Worm (Caenorhabditis elegans) whole organism, young adult: ENCODE data around the gene pgl-1.

Source experiments
- B0261.1 ChIP-seq: sonication (generic microtip); optimal IDR thresholded peaks from 2 replicates; lab custom pipeline; 2016; ENCODE audit warnings: mild to moderate bottlenecking, missing genetic modification characterization, moderate library complexity, missing compliant biosample characterization
- C06A6.2 ChIP-seq: fragments of 200-800 bp; sonication (Bioruptor generic); conservative IDR thresholded peaks from 2 replicates; pipeline ENCODE4 v1.3.6; 2022; ENCODE audit warnings: missing genetic modification characterization, missing compliant biosample characterization
- F22D6.2 ChIP-seq: sonication (generic microtip); optimal IDR thresholded peaks from 2 replicates; lab custom pipeline; 2016; ENCODE audit warnings: mild to moderate bottlenecking, missing genetic modification characterization, missing compliant biosample characterization
- F49E8.2 ChIP-seq: sonication (generic microtip); optimal IDR thresholded peaks from 3 replicates; lab custom pipeline; 2017; ENCODE audit warnings: missing genetic modification characterization, mild to moderate bottlenecking, missing compliant biosample characterization, antibody characterized with exemption, moderate library complexity; ENCODE audit not compliant: insufficient read depth
- F55B11.4 ChIP-seq: sonication (generic microtip); optimal IDR thresholded peaks from 2 replicates; lab custom pipeline; 2016; ENCODE audit warnings: missing compliant biosample characterization, missing genetic modification characterization, borderline replicate concordance; ENCODE audit not compliant: insufficient read depth
- Y53G8AR.9 ChIP-seq: fragments of 200-800 bp; sonication (Bioruptor generic); conservative IDR thresholded peaks from 2 replicates; pipeline ENCODE4 v1.3.6; 2022; ENCODE audit warnings: missing genetic modification reagents, missing genetic modification characterization, missing compliant biosample characterization
- Y67H2A.10 ChIP-seq: fragments of 200-800 bp; sonication (Bioruptor generic); conservative IDR thresholded peaks from 2 replicates; pipeline ENCODE4 v1.3.6; 2022; ENCODE audit warnings: missing genetic modification reagents, missing genetic modification characterization, missing compliant biosample characterization
- aptf-2 ChIP-seq: fragments of 200-800 bp; sonication (Bioruptor generic); conservative IDR thresholded peaks from 2 replicates; pipeline ENCODE4 v1.3.6; 2022; ENCODE audit warnings: missing genetic modification reagents, missing genetic modification characterization, missing compliant biosample characterization
- atf-7 ChIP-seq: sonication (generic microtip); optimal IDR thresholded peaks from 2 replicates; lab custom pipeline; 2017; ENCODE audit warnings: mild to moderate bottlenecking, missing genetic modification characterization, missing compliant biosample characterization
- athp-1 ChIP-seq: sonication (generic microtip); optimal IDR thresholded peaks from 2 replicates; lab custom pipeline; 2017; ENCODE audit warnings: mild to moderate bottlenecking, missing genetic modification characterization, missing compliant biosample characterization
- attf-3 ChIP-seq: fragments of 200-800 bp; sonication (Bioruptor generic); conservative IDR thresholded peaks from 2 replicates; pipeline ENCODE4 v1.3.6; 2022; ENCODE audit warnings: missing genetic modification reagents, missing genetic modification characterization, missing compliant biosample characterization
- attf-5 ChIP-seq: fragments of 200-800 bp; sonication (Bioruptor generic); optimal IDR thresholded peaks from 2 replicates; lab custom pipeline; 2018; ENCODE audit warnings: mild to moderate bottlenecking, missing genetic modification characterization, missing compliant biosample characterization
- attf-6 ChIP-seq: fragments of 200-800 bp; sonication (Bioruptor generic); IDR thresholded peaks from 2 replicates; pipeline ENCODE4 v1.3.6; 2022; ENCODE audit warnings: missing genetic modification reagents, missing genetic modification characterization, missing compliant biosample characterization
- cebp-1 ChIP-seq, 2 experiments: fragments of 200-800 bp in 1 of 2; sonication (Bioruptor generic) in 1 of 2; sonication (generic microtip) in 1 of 2; IDR thresholded peaks in 1 of 2; optimal IDR thresholded peaks in 1 of 2; 2 replicates each; pipeline versions ENCODE4 v1.3.6 to Lab custom; 2017 to 2022; ENCODE audit warnings: missing compliant biosample characterization in 2 of 2, missing genetic modification characterization in 2 of 2, mild to moderate bottlenecking in 1 of 2, missing genetic modification reagents in 1 of 2, moderate library complexity in 1 of 2
- cebp-2 ChIP-seq: fragments of 200-800 bp; sonication (Bioruptor generic); IDR thresholded peaks from 2 replicates; pipeline ENCODE4 v1.3.6; 2022; ENCODE audit warnings: missing genetic modification characterization, missing compliant biosample characterization
- ceh-27 ChIP-seq: fragments of 200-800 bp; sonication (Bioruptor generic); optimal IDR thresholded peaks from 2 replicates; lab custom pipeline; 2018; ENCODE audit warnings: mild to moderate bottlenecking, missing genetic modification characterization, moderate library complexity, missing compliant biosample characterization
- ceh-79 ChIP-seq: sonication (generic microtip); optimal IDR thresholded peaks from 2 replicates; lab custom pipeline; 2017; ENCODE audit warnings: mild to moderate bottlenecking, missing genetic modification characterization, missing compliant biosample characterization
- die-1 ChIP-seq: sonication (generic microtip); optimal IDR thresholded peaks from 2 replicates; lab custom pipeline; 2016; ENCODE audit warnings: missing genotype, mild to moderate bottlenecking, missing genetic modification characterization, missing compliant biosample characterization
- efl-1 ChIP-seq: fragments of 150-350 bp; optimal IDR thresholded peaks from 2 replicates; lab custom pipeline; 2014; ENCODE audit warnings: missing biosample characterization, missing genetic modification reagents, missing genetic modification characterization
- egrh-3 ChIP-seq: fragments of 200-800 bp; sonication (Bioruptor generic); IDR thresholded peaks from 2 replicates; pipeline ENCODE4 v1.3.6; 2022; ENCODE audit warnings: missing genetic modification reagents, missing genetic modification characterization, missing compliant biosample characterization
- ekl-4 ChIP-seq: fragments of 200-800 bp; sonication (Bioruptor generic); IDR thresholded peaks from 2 replicates; pipeline ENCODE4 v1.3.6; 2022; ENCODE audit warnings: missing genetic modification reagents, missing genetic modification characterization, missing compliant biosample characterization
- hmg-1.2 ChIP-seq: fragments of 200-800 bp; sonication (Bioruptor generic); IDR thresholded peaks from 2 replicates; pipeline ENCODE4 v1.3.6; 2022; ENCODE audit warnings: missing genetic modification reagents, missing genetic modification characterization, missing compliant biosample characterization
- hrde-1 ChIP-seq: sonication (generic microtip); optimal IDR thresholded peaks from 2 replicates; lab custom pipeline; 2016; ENCODE audit warnings: missing genetic modification characterization, mild to moderate bottlenecking, missing compliant biosample characterization, moderate library complexity, missing genotype, missing genetic modification reagents, borderline replicate concordance
- let-526 ChIP-seq: fragments of 200-800 bp; sonication (Bioruptor generic); IDR thresholded peaks from 2 replicates; pipeline ENCODE4 v1.3.6; 2022; ENCODE audit warnings: missing genetic modification reagents, missing genetic modification characterization, missing compliant biosample characterization
- mes-4 ChIP-seq: sonication (generic microtip); optimal IDR thresholded peaks from 2 replicates; lab custom pipeline; 2016; ENCODE audit warnings: missing genotype, missing genetic modification characterization, missing compliant biosample characterization
- nfya-1 ChIP-seq: sonication (generic microtip); optimal IDR thresholded peaks from 2 replicates; lab custom pipeline; 2017; ENCODE audit warnings: antibody characterized with exemption, missing compliant biosample characterization, missing genetic modification characterization, borderline replicate concordance; ENCODE audit not compliant: insufficient read depth
- nhr-179 ChIP-seq: sonication (generic microtip); optimal IDR thresholded peaks from 2 replicates; lab custom pipeline; 2016; ENCODE audit warnings: mild to moderate bottlenecking, missing genetic modification characterization, missing compliant biosample characterization
- nhr-27 ChIP-seq: fragments of 200-800 bp; sonication (Bioruptor generic); optimal IDR thresholded peaks from 2 replicates; lab custom pipeline; 2018; ENCODE audit warnings: mild to moderate bottlenecking, missing genetic modification characterization, moderate library complexity, missing compliant biosample characterization
- nhr-80 ChIP-seq: sonication (generic microtip); optimal IDR thresholded peaks from 2 replicates; lab custom pipeline; 2016; ENCODE audit warnings: missing genetic modification characterization, missing compliant biosample characterization
- pha-4 ChIP-seq: fragments of 150-350 bp; sonication (generic microtip); optimal IDR thresholded peaks from 2 replicates; lab custom pipeline; 2014; ENCODE audit warnings: missing biosample characterization, missing genetic modification reagents, missing genetic modification characterization
- rcor-1 ChIP-seq: fragments of 200-800 bp; sonication (Bioruptor generic); IDR thresholded peaks from 2 replicates; pipeline ENCODE4 v1.3.6; 2022; ENCODE audit warnings: missing genetic modification reagents, missing genetic modification characterization, missing compliant biosample characterization
- repo-1 ChIP-seq: sonication (generic microtip); optimal IDR thresholded peaks from 2 replicates; lab custom pipeline; 2017; ENCODE audit warnings: mild to moderate bottlenecking, missing genetic modification characterization, missing compliant biosample characterization
- sea-2 ChIP-seq: fragments of 200-800 bp; sonication (Bioruptor generic); IDR thresholded peaks from 2 replicates; pipeline ENCODE4 v1.3.6; 2022; ENCODE audit warnings: missing genetic modification characterization, missing compliant biosample characterization
- snpc-3.4 ChIP-seq: sonication (generic microtip); optimal IDR thresholded peaks from 2 replicates; lab custom pipeline; 2017; ENCODE audit warnings: missing genetic modification characterization, mild to moderate bottlenecking, missing compliant biosample characterization, antibody characterized with exemption, moderate library complexity, missing genotype, missing genetic modification reagents
- snpc-4 ChIP-seq, 5 experiments: fragments of 150-350 bp in 1 of 5; sonication (generic microtip) in 4 of 5; optimal IDR thresholded peaks; 2 replicates each; lab custom pipeline; 2014 to 2018; ENCODE audit warnings: missing genetic modification characterization in 5 of 5, missing biosample characterization in 3 of 5, antibody characterized with exemption in 2 of 5, mild to moderate bottlenecking in 2 of 5, missing compliant biosample characterization in 2 of 5, missing genotype in 2 of 5, moderate library complexity in 2 of 5, missing genetic modification reagents in 1 of 5
- tbx-9 ChIP-seq: sonication (generic microtip); optimal IDR thresholded peaks from 2 replicates; lab custom pipeline; 2016; ENCODE audit warnings: borderline replicate concordance, missing genetic modification characterization, inconsistent platforms, missing compliant biosample characterization
- unc-130 ChIP-seq: sonication (generic microtip); optimal IDR thresholded peaks from 2 replicates; lab custom pipeline; 2016; ENCODE audit warnings: missing genetic modification reagents, missing genetic modification characterization, missing compliant biosample characterization
- ztf-18 ChIP-seq: sonication (generic microtip); optimal IDR thresholded peaks from 2 replicates; lab custom pipeline; 2016; ENCODE audit warnings: missing genotype, mild to moderate bottlenecking, missing genetic modification characterization, missing compliant biosample characterization
- ztf-25 ChIP-seq: fragments of 200-800 bp; sonication (Bioruptor generic); IDR thresholded peaks from 2 replicates; pipeline ENCODE4 v1.3.6; 2022; ENCODE audit warnings: missing genetic modification reagents, missing genetic modification characterization, missing compliant biosample characterization
- ztf-26 ChIP-seq: sonication (generic microtip); optimal IDR thresholded peaks from 2 replicates; lab custom pipeline; 2017; ENCODE audit warnings: missing genetic modification characterization, missing compliant biosample characterization

pgl-1 gene

DNA sequence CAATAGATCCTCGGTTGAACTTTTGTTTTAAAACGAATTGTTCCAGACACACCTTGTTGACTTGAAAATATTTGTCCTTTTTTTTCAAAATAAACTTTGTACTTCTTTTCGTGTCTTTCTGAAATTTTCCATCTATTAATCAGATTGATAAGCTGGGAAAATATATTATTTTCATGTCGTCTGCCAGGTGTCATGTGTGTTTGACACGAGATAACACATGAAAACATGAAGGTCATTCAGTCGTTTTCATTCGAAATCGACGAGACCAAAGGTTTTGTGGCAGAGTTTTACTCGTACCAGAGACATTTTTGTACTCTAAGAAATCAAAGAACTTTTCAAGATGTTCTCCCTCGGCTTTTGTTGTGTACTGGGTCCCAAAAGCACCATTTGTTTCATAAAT is 43.5 kb upstream of the pgl-1 start (continued):
- TF ChIP-seq ceh-79 (tag; lab: Kevin White, UChicago), result no peak
- no peak for TF ChIP-seq hmg-1.2 (GFP tag; lab: Robert Waterston, UW)
- TF ChIP-seq egrh-3 (GFP tag; lab: Robert Waterston, UW), result no peak
- no peak for TF ChIP-seq B0261.1 (tag; lab: Kevin White, UChicago)
- no peak for TF ChIP-seq ztf-18 (tag; lab: Kevin White, UChicago)
- no peak for TF ChIP-seq F22D6.2 (tag; lab: Kevin White, UChicago)
- TF ChIP-seq rcor-1, result no peak
- no peak for TF ChIP-seq F55B11.4 (tag; lab: Kevin White, UChicago)
- peak; percentile 42 for TF ChIP-seq pha-4 (tag; lab: Kevin White, UChicago)
- no peak for TF ChIP-seq nfya-1
- peak; percentile 78 for TF ChIP-seq nhr-80 (tag; lab: Kevin White, UChicago)
- no peak for TF ChIP-seq ekl-4 (GFP tag; lab: Robert Waterston, UW)
- no peak for TF ChIP-seq C06A6.2 (GFP tag; lab: Robert Waterston, UW)
- TF ChIP-seq snpc-4 (GFP tag; optimal IDR thresholded peaks at IDR 0.05; lab: Kevin White, UChicago), result no peak
- TF ChIP-seq snpc-4 (tag; optimal IDR thresholded peaks at IDR 0.05; lab: Kevin White, UChicago), result peak in 1 of 4 experiments; percentile 4
- no peak for TF ChIP-seq ztf-25
- peak; percentile 38 for TF ChIP-seq attf-5 (GFP tag; lab: Kevin White, UChicago)
- peak; percentile 9 for TF ChIP-seq atf-7 (tag; lab: Kevin White, UChicago)
- TF ChIP-seq tbx-9 (tag; lab: Kevin White, UChicago), result no peak
- TF ChIP-seq athp-1 (tag; lab: Kevin White, UChicago), result no peak

ce11 chrIV:7018623-7019022 is 41.5 kb upstream of the pgl-1 start:
- peak; percentile 9 for TF ChIP-seq ceh-27
- no peak for TF ChIP-seq cebp-2
- no peak for TF ChIP-seq aptf-2 (GFP tag; lab: Robert Waterston, UW)

ce11 chrIV:7017123-7017674 is 40.1 kb upstream of the pgl-1 start, which contains the start of gene gldi-4:
Gene gldi-4, plus strand, starts transcription at chrIV:7017624.
- TF ChIP-seq hrde-1 (no peak), ztf-18 (tag; lab: Kevin White, UChicago) (no peak), attf-6 (GFP tag; lab: Robert Waterston, UW) (no peak), nhr-27 (tag; lab: Kevin White, UChicago) (no peak), let-526 (GFP tag; lab: Robert Waterston, UW) (no peak), efl-1 (no peak), nhr-179 (no peak), die-1 (no peak), attf-3 (GFP tag; lab: Robert Waterston, UW) (no peak), sea-2 (no peak), Y67H2A.10 (GFP tag; lab: Robert Waterston, UW) (no peak)
- TF ChIP-seq, all 124 proteins: peak for 0

DNA sequence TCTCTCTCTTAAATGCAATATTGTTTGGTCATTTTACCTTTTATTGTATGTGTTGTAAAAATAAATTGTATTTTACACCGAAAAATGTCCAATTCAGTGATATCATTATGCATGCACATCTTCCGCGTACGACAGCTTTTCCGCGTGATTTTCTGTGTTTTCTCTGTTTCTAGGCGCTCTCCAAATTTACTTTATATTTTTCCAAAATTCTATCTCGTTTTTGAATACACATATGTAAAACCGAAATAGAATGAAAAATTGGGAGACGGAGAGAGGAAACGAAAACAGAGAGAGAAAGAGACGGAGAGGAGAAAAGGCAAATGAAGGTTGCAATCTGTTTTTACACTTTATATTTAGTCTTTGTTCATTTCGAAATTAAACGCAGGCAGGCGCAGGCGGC is 39.4 kb upstream of the pgl-1 start:
- TF ChIP-seq ztf-26 (tag; lab: Kevin White, UChicago) (no peak), egrh-3 (GFP tag; lab: Robert Waterston, UW) (no peak), unc-130 (GFP tag; lab: Kevin White, UChicago) (no peak), cebp-1 (GFP tag; IDR thresholded peaks at IDR 0.05; lab: Robert Waterston, UW) (no peak), cebp-1 (tag; optimal IDR thresholded peaks at IDR 0.05; lab: Kevin White, UChicago) (peak; percentile 54), mes-4 (tag; lab: Kevin White, UChicago) (no peak), nhr-80 (tag; lab: Kevin White, UChicago) (peak; percentile 9), F49E8.2 (tag; lab: Kevin White, UChicago) (no peak), snpc-3.4 (tag; lab: Kevin White, UChicago) (no peak), hmg-1.2 (GFP tag; lab: Robert Waterston, UW) (peak; percentile 41; the same call in 1 of the 2 replicates), repo-1 (no peak), Y53G8AR.9 (GFP tag; lab: Robert Waterston, UW) (no peak)
- TF ChIP-seq, all 124 proteins: peak for 3
